Worm (Caenorhabditis elegans) whole organism, L1 larva: ENCODE measurements around the gene Y82E9BL.12.

Source experiments
- blmp-1 ChIP-seq: fragments of 150-350 bp; optimal IDR thresholded peaks from 2 replicates; lab custom pipeline; 2014; ENCODE audit warnings: missing biosample characterization, missing genetic modification characterization
- ces-1 ChIP-seq: fragments of 150-350 bp; optimal IDR thresholded peaks from 2 replicates; lab custom pipeline; 2014; ENCODE audit warnings: missing biosample characterization, missing genetic modification reagents, missing genetic modification characterization
- dpl-1 ChIP-seq, 3 experiments: fragments of 150-350 bp in 2 of 3; sonication (generic microtip) in 1 of 3; optimal IDR thresholded peaks; 2 replicates each; lab custom pipeline; 2014 to 2017; ENCODE audit warnings: missing biosample characterization in 3 of 3, missing genetic modification characterization in 3 of 3, missing genetic modification reagents in 3 of 3
- fkh-10 ChIP-seq: sonication (generic microtip); optimal IDR thresholded peaks from 2 replicates; lab custom pipeline; 2017; ENCODE audit warnings: missing biosample characterization, missing genetic modification reagents, missing genetic modification characterization
- fkh-8 ChIP-seq: sonication (generic microtip); optimal IDR thresholded peaks from 2 replicates; lab custom pipeline; 2016; ENCODE audit warnings: mild to moderate bottlenecking, missing genetic modification characterization, missing compliant biosample characterization
- lin-39 ChIP-seq: fragments of 150-350 bp; optimal IDR thresholded peaks from 2 replicates; lab custom pipeline; 2014; ENCODE audit warnings: missing biosample characterization, missing genetic modification reagents, missing genetic modification characterization
- mab-9 ChIP-seq: fragments of 200-800 bp; sonication (Bioruptor generic); IDR thresholded peaks from 2 replicates; pipeline ENCODE4 v1.3.6; 2022; ENCODE audit warnings: missing genetic modification reagents, missing genetic modification characterization, missing compliant biosample characterization
- mdl-1 ChIP-seq, 2 experiments: fragments of 150-350 bp; optimal IDR thresholded peaks; 2 replicates each; lab custom pipeline; 2014 to 2017; ENCODE audit warnings: missing biosample characterization in 2 of 2, missing genetic modification characterization in 2 of 2, inconsistent platforms in 1 of 2
- nhr-11 ChIP-seq: fragments of 150-350 bp; optimal IDR thresholded peaks from 2 replicates; lab custom pipeline; 2014; ENCODE audit warnings: missing biosample characterization, missing genetic modification characterization
- nhr-237 ChIP-seq: fragments of 150-350 bp; optimal IDR thresholded peaks from 2 replicates; lab custom pipeline; 2014; ENCODE audit warnings: missing biosample characterization, missing genetic modification characterization
- pag-3 ChIP-seq: sonication (generic microtip); optimal IDR thresholded peaks from 2 replicates; lab custom pipeline; 2017; ENCODE audit warnings: missing genetic modification characterization, mild to moderate bottlenecking, missing compliant biosample characterization, antibody characterized with exemption, borderline replicate concordance; ENCODE audit not compliant: insufficient read depth
- pqm-1 ChIP-seq: sonication (generic microtip); optimal IDR thresholded peaks from 3 replicates; lab custom pipeline; 2017; ENCODE audit warnings: missing biosample characterization, missing genetic modification characterization
- snpc-4 ChIP-seq: fragments of 150-350 bp; optimal IDR thresholded peaks from 2 replicates; lab custom pipeline; 2014; ENCODE audit warnings: missing biosample characterization, missing genetic modification characterization
- tbx-2 ChIP-seq: sonication (generic microtip); optimal IDR thresholded peaks from 2 replicates; lab custom pipeline; 2016; ENCODE audit warnings: missing genetic modification characterization, missing compliant biosample characterization

ce11 chrIII:1345694-1346093, 36.7 kb downstream of the Y82E9BL.12 start, which contains the start of gene Y82E9BL.6:
- TF ChIP-seq nhr-11 (no peak), fkh-8 (no peak), dpl-1 (GFP tag; optimal IDR thresholded peaks at IDR 0.05; lab: Kevin White, UChicago) (no peak), mab-9 (GFP tag; lab: Robert Waterston, UW) (no peak), fkh-10 (GFP tag; lab: Kevin White, UChicago) (no peak), pag-3 (tag; lab: Kevin White, UChicago) (no peak), snpc-4 (tag; lab: Kevin White, UChicago) (no peak), ces-1 (GFP tag; lab: Kevin White, UChicago) (no peak), nhr-237 (tag; lab: Kevin White, UChicago) (no peak), tbx-2 (tag; lab: Kevin White, UChicago) (no peak), blmp-1 (tag; lab: Kevin White, UChicago) (no peak), pqm-1 (tag; lab: Kevin White, UChicago) (no peak), lin-39 (tag; lab: Kevin White, UChicago) (no peak), mdl-1 (tag; optimal IDR thresholded peaks at IDR 0.05; lab: Kevin White, UChicago) (no peak)
